Worm (Caenorhabditis elegans) whole organism, L4/young adult: ENCODE data around the gene K05G3.2.

Experiments used
- dao-5 ChIP-seq: sonication (generic microtip); optimal IDR thresholded peaks from 2 replicates; lab custom pipeline; 2016; ENCODE audit warnings: missing genotype, missing genetic modification characterization, moderate library complexity, missing compliant biosample characterization
- him-1 ChIP-seq: sonication (generic microtip); optimal IDR thresholded peaks from 2 replicates; lab custom pipeline; 2016; ENCODE audit warnings: missing genotype, missing genetic modification reagents, missing genetic modification characterization, missing compliant biosample characterization

DNA sequence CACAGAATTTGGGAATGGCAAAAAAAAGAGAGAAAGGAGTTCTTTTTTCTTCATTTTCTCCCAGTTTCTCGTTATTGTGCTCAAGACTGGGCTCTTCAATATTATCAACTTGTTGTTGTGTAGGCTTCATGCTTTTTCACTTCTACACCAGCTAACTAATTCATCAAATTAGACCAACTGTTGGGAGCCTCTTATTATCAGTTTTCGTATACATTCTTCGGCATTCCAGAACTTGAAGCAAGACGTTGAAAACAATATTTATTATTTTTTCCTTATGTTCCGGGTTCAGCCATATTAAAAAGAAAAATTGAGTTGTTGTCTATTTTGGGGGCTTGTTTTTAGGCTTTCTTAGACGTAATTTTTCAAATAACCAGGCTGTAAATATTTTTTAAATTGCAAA is 11.8 kb upstream of the K05G3.2 start:
- TF ChIP-seq dao-5 (tag; lab: Kevin White, UChicago), result no peak
- TF ChIP-seq him-1 (tag; lab: Kevin White, UChicago), result no peak
